Fruit fly (Drosophila melanogaster) whole organism, embryonic: Measurements from ENCODE around the gene CG14054.
A peak's percentile ranks its signal among the peaks of the same experiment; 100 is the strongest.

Source experiments
- Bdp1 ChIP-seq: fragments of 200-800 bp; sonication (Bioruptor generic); optimal IDR thresholded peaks from 3 replicates; lab custom pipeline; 2016; ENCODE audit warnings: missing biosample characterization, missing genetic modification characterization
- CG1024 ChIP-seq: fragments of 200-800 bp; sonication (Bioruptor generic); IDR thresholded peaks from 2 replicates; pipeline ENCODE4 v1.3.6; 2022; ENCODE audit warnings: missing biosample characterization, missing genetic modification characterization
- CG10321 ChIP-seq: fragments of 200-800 bp; sonication (Bioruptor generic); IDR thresholded peaks from 2 replicates; pipeline ENCODE4 v1.3.6; 2022; ENCODE audit warnings: missing biosample characterization, missing genetic modification characterization
- CG11504 ChIP-seq: fragments of 200-800 bp; sonication (Bioruptor generic); optimal IDR thresholded peaks from 3 replicates; lab custom pipeline; 2019; ENCODE audit warnings: missing biosample characterization, mild to moderate bottlenecking, missing genetic modification characterization, moderate library complexity
- CG12104 ChIP-seq: fragments of 200-800 bp; sonication (Bioruptor generic); optimal IDR thresholded peaks from 3 replicates; lab custom pipeline; 2016; ENCODE audit warnings: missing biosample characterization, missing genetic modification characterization
- CG1233 ChIP-seq: fragments of 200-800 bp; sonication (Bioruptor generic); optimal IDR thresholded peaks from 4 replicates; lab custom pipeline; 2018; ENCODE audit warnings: missing biosample characterization, mild to moderate bottlenecking, missing genetic modification characterization
- CG15011 ChIP-seq: fragments of 200-800 bp; sonication (Bioruptor generic); optimal IDR thresholded peaks from 3 replicates; lab custom pipeline; 2018; ENCODE audit warnings: missing biosample characterization, mild to moderate bottlenecking, missing genetic modification characterization
- CG1529 ChIP-seq: fragments of 200-800 bp; sonication (Bioruptor generic); optimal IDR thresholded peaks from 3 replicates; lab custom pipeline; 2018; ENCODE audit warnings: missing biosample characterization, missing genetic modification characterization
- CG15479 ChIP-seq: fragments of 200-800 bp; sonication (Bioruptor generic); optimal IDR thresholded peaks from 3 replicates; lab custom pipeline; 2019; ENCODE audit warnings: missing biosample characterization, mild to moderate bottlenecking, missing genetic modification characterization, moderate library complexity
- CG1792 ChIP-seq: fragments of 200-800 bp; sonication (Bioruptor generic); optimal IDR thresholded peaks from 2 replicates; lab custom pipeline; 2016; ENCODE audit warnings: missing biosample characterization, missing genetic modification characterization
- CG31388 ChIP-seq: fragments of 200-800 bp; sonication (Bioruptor generic); optimal IDR thresholded peaks from 2 replicates; lab custom pipeline; 2016; ENCODE audit warnings: missing biosample characterization, missing genetic modification characterization
- CG4854 ChIP-seq: fragments of 200-800 bp; sonication (Bioruptor generic); optimal IDR thresholded peaks from 2 replicates; lab custom pipeline; 2016; ENCODE audit warnings: missing biosample characterization, missing genetic modification characterization, inconsistent platforms
- CrebB ChIP-seq: fragments of 200-800 bp; sonication (Bioruptor generic); optimal IDR thresholded peaks from 3 replicates; lab custom pipeline; 2018; ENCODE audit warnings: missing biosample characterization, mild to moderate bottlenecking, missing genetic modification characterization
- Eip74EF ChIP-seq, 2 experiments: fragments of 200-800 bp in 1 of 2; fragments of >200 bp in 1 of 2; sonication (Bioruptor generic) in 1 of 2; optimal IDR thresholded peaks; 2 replicates each; lab custom pipeline; 2017 to 2019; ENCODE audit warnings: missing biosample characterization in 2 of 2, missing genetic modification characterization in 2 of 2, mild to moderate bottlenecking in 1 of 2, moderate library complexity in 1 of 2
- Fer3 ChIP-seq: fragments of 200-800 bp; sonication (Bioruptor generic); optimal IDR thresholded peaks from 2 replicates; lab custom pipeline; 2018; ENCODE audit warnings: missing biosample characterization, mild to moderate bottlenecking, missing genetic modification characterization, moderate library complexity
- Hsf ChIP-seq: fragments of 200-800 bp; sonication (Bioruptor generic); optimal IDR thresholded peaks from 3 replicates; lab custom pipeline; 2016; ENCODE audit warnings: missing biosample characterization, missing genetic modification characterization
- Max ChIP-seq: fragments of 200-800 bp; sonication (Bioruptor generic); optimal IDR thresholded peaks from 2 replicates; lab custom pipeline; 2016; ENCODE audit warnings: missing biosample characterization, mild to moderate bottlenecking, missing genetic modification characterization
- Pdp1 ChIP-seq, 2 experiments: fragments of 200-800 bp; sonication (Bioruptor generic); optimal IDR thresholded peaks; 3 replicates each; lab custom pipeline; 2016; ENCODE audit warnings: missing biosample characterization in 2 of 2, missing genetic modification characterization in 2 of 2, mild to moderate bottlenecking in 1 of 2, moderate library complexity in 1 of 2
- Ravus ChIP-seq: fragments of 200-800 bp; sonication (Bioruptor generic); IDR thresholded peaks from 2 replicates; pipeline ENCODE4 v1.3.6; 2022; ENCODE audit warnings: missing biosample characterization, missing genetic modification characterization
- Sin3A ChIP-seq: fragments of >200 bp; optimal IDR thresholded peaks from 2 replicates; lab custom pipeline; 2018
- Trl ChIP-seq, 3 experiments: fragments of >200 bp in 2 of 3; fragments of 200-800 bp in 1 of 3; sonication (Bioruptor generic) in 1 of 3; optimal IDR thresholded peaks; 2 replicates in 1 of 3; 3 replicates in 2 of 3; lab custom pipeline; 2016 to 2017; ENCODE audit warnings: missing biosample characterization in 1 of 3, missing genetic modification characterization in 1 of 3
- abd-A ChIP-seq: fragments of 200-800 bp; sonication (Bioruptor generic); optimal IDR thresholded peaks from 3 replicates; lab custom pipeline; 2019; ENCODE audit warnings: missing biosample characterization, mild to moderate bottlenecking, missing genetic modification characterization, moderate library complexity
- fd3F ChIP-seq: fragments of 200-800 bp; sonication (Bioruptor generic); optimal IDR thresholded peaks from 2 replicates; lab custom pipeline; 2018; ENCODE audit warnings: missing biosample characterization, mild to moderate bottlenecking, missing genetic modification characterization, moderate library complexity
- ftz-f1 ChIP-seq: fragments of 200-800 bp; sonication (Bioruptor generic); optimal IDR thresholded peaks from 2 replicates; lab custom pipeline; 2016; ENCODE audit warnings: missing biosample characterization, missing genetic modification characterization
- fu2 ChIP-seq: fragments of 200-800 bp; sonication (Bioruptor generic); optimal IDR thresholded peaks from 2 replicates; lab custom pipeline; 2016; ENCODE audit warnings: missing biosample characterization, missing genetic modification characterization
- gce ChIP-seq: fragments of 200-800 bp; sonication (Bioruptor generic); IDR thresholded peaks from 3 replicates; pipeline ENCODE4 v1.3.6; 2022; ENCODE audit warnings: missing biosample characterization, missing genetic modification characterization
- gfzf ChIP-seq: fragments of 200-800 bp; sonication (Bioruptor generic); optimal IDR thresholded peaks from 2 replicates; lab custom pipeline; 2016; ENCODE audit warnings: missing biosample characterization, mild to moderate bottlenecking, missing genetic modification characterization, moderate library complexity
- hth ChIP-seq: fragments of >200 bp; optimal IDR thresholded peaks from 2 replicates; lab custom pipeline; 2017; ENCODE audit warnings: inconsistent platforms
- ind ChIP-seq: fragments of 200-800 bp; sonication (Bioruptor generic); optimal IDR thresholded peaks from 3 replicates; lab custom pipeline; 2016; ENCODE audit warnings: missing biosample characterization, missing genetic modification characterization
- jing ChIP-seq: fragments of 200-800 bp; sonication (Bioruptor generic); optimal IDR thresholded peaks from 2 replicates; lab custom pipeline; 2018; ENCODE audit warnings: missing biosample characterization, mild to moderate bottlenecking, missing genetic modification characterization
- ken ChIP-seq: fragments of 200-800 bp; sonication (Bioruptor generic); IDR thresholded peaks from 3 replicates; pipeline ENCODE4 v1.3.6; 2022; ENCODE audit warnings: missing biosample characterization, missing genetic modification characterization
- lab ChIP-seq: fragments of 200-800 bp; sonication (Bioruptor generic); optimal IDR thresholded peaks from 3 replicates; lab custom pipeline; 2017; ENCODE audit warnings: missing biosample characterization, missing genetic modification characterization, mild to moderate bottlenecking, moderate library complexity, missing genetic modification reagents
- mam ChIP-seq: fragments of 200-800 bp; sonication (Bioruptor generic); optimal IDR thresholded peaks from 3 replicates; lab custom pipeline; 2016; ENCODE audit warnings: missing biosample characterization, missing genetic modification characterization
- nerfin-2 ChIP-seq: fragments of 200-800 bp; sonication (Bioruptor generic); IDR thresholded peaks from 2 replicates; pipeline ENCODE4 v1.3.6; 2022; ENCODE audit warnings: missing biosample characterization, missing genetic modification characterization; ENCODE audit not compliant: partially characterized antibody
- peb ChIP-seq: fragments of 200-800 bp; sonication (Bioruptor generic); IDR thresholded peaks from 2 replicates; pipeline ENCODE4 v1.3.6; 2022; ENCODE audit warnings: missing biosample characterization, missing genetic modification characterization
- pros ChIP-seq: fragments of 200-800 bp; sonication (Bioruptor generic); optimal IDR thresholded peaks from 3 replicates; lab custom pipeline; 2019; ENCODE audit warnings: missing biosample characterization, mild to moderate bottlenecking, missing genetic modification characterization, moderate library complexity
- pum ChIP-seq: fragments of 200-800 bp; sonication (Bioruptor generic); optimal IDR thresholded peaks from 2 replicates; lab custom pipeline; 2016; ENCODE audit warnings: missing biosample characterization, missing genetic modification characterization
- rib ChIP-seq: fragments of 200-800 bp; sonication (Bioruptor generic); IDR thresholded peaks from 2 replicates; pipeline ENCODE4 v1.3.6; 2022; ENCODE audit warnings: missing biosample characterization, missing genetic modification characterization
- stwl ChIP-seq: fragments of 200-800 bp; sonication (Bioruptor generic); optimal IDR thresholded peaks from 3 replicates; lab custom pipeline; 2018; ENCODE audit warnings: missing biosample characterization, mild to moderate bottlenecking, missing genetic modification characterization, moderate library complexity
- tio ChIP-seq: fragments of 200-800 bp; sonication (Bioruptor generic); optimal IDR thresholded peaks from 2 replicates; lab custom pipeline; 2017; ENCODE audit warnings: missing biosample characterization, missing genetic modification characterization, inconsistent platforms

CG14054 gene

DNA sequence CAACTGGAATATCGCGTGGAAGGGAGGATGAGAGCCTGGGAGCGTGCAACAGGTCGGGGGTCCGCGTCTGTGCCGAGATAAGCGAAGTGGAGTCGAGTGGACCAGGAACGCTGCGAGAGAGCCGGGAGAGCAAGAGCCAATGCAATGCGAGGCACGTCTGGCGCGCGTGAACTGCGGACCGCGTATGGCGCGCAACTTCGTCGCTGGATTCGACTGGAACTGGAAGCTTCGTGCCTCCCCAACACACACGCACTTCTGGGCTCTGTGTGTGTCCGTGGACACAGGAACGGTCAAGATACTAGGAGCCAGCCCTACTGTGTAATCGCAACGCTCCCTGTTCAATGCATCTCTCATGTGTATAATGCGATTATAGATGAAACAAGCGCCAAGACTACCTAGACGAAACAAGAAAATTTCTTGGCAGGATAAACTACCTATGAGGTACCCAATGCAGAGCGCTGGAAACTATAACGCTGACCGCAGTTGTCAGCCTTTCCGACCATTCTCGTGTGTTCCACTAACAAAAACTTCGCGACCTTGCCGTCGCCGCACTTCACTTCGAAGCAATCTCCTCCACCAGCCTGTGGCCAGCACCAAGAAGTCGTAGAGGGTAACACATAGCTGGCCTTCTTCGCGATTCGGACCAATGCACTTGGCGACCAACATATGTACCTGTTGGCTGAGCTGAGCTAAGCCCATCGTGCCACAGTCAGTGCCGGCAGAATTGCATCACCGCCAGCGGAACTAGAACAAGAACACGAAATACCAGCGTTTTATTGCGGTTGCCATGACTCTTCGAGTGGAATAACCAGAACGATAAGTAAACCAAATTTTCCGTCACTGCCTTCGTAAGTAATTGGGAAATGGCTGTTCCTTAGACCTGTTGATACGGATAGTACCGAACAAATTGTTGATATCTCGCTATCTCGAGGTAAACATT is 6.0 kb upstream of the CG14054 start, which contains the start of gene Rtca (continued):
- TF ChIP-seq peb (GFP tag; lab: Robert Waterston, UW) (no peak), CG1792 (GFP tag; lab: Kevin White, UChicago) (peak; percentile 13), abd-A (tag; lab: Kevin White, UChicago) (peak; percentile 6), Eip74EF (GFP tag; optimal IDR thresholded peaks at IDR 0.05; lab: Kevin White, UChicago) (peak in 1 of 2 experiments; percentile 38), ken (GFP tag; lab: Robert Waterston, UW) (peak; percentile 50; the same call in 1 of the 3 replicates), Max (GFP tag; lab: Kevin White, UChicago) (peak; percentile 58), CG15011 (no peak), stwl (no peak), Pdp1 (GFP tag; optimal IDR thresholded peaks at IDR 0.05; lab: Kevin White, UChicago) (peak; percentile 49 to 70), gfzf (GFP tag; lab: Kevin White, UChicago) (no peak), CrebB (tag; lab: Kevin White, UChicago) (no peak), lab (peak; percentile 89), Trl (optimal IDR thresholded peaks at IDR 0.05; lab: Kevin White, UChicago) (peak; percentile 25 to 37), Trl (GFP tag; optimal IDR thresholded peaks at IDR 0.05; lab: Kevin White, UChicago) (peak; percentile 57), Bdp1 (GFP tag; lab: Kevin White, UChicago) (peak; percentile 23), jing (peak; percentile 37), Sin3A (lab: Kevin White, UChicago) (no peak), tio (GFP tag; lab: Kevin White, UChicago) (no peak), CG1233 (GFP tag; lab: Kevin White, UChicago) (peak; percentile 51), CG1024 (GFP tag; lab: Robert Waterston, UW) (no peak), rib (GFP tag; lab: Robert Waterston, UW) (peak; percentile 43; the same call in 1 of the 2 replicates), CG10321 (GFP tag; lab: Robert Waterston, UW) (no peak), nerfin-2 (GFP tag; lab: Robert Waterston, UW) (no peak), ftz-f1 (GFP tag; lab: Kevin White, UChicago) (peak; percentile 69), Hsf (GFP tag; lab: Kevin White, UChicago) (peak; percentile 71), CG4854 (GFP tag; lab: Kevin White, UChicago) (peak; percentile 39), CG15479 (peak; percentile 10), hth (no peak), Fer3 (tag; lab: Kevin White, UChicago) (peak; percentile 62), mam (GFP tag; lab: Kevin White, UChicago) (peak; percentile 62), CG11504 (tag; lab: Kevin White, UChicago) (peak; percentile 79), fd3F (GFP tag; lab: Kevin White, UChicago) (peak; percentile 50), CG31388 (no peak), ind (peak; percentile 77), pros (GFP tag; lab: Kevin White, UChicago) (peak; percentile 31), CG12104 (peak; percentile 48), CG1529 (peak; percentile 8), fu2 (peak; percentile 35), Ravus (GFP tag; lab: Robert Waterston, UW) (no peak), pum (GFP tag; lab: Kevin White, UChicago) (peak; percentile 45), gce (GFP tag; lab: Robert Waterston, UW) (no peak)
